Fruit fly (Drosophila melanogaster) whole organism, adult: ENCODE measurements around the gene Nepl19.

Source experiments
- CG11617 ChIP-seq: fragments of 200-800 bp; sonication (Bioruptor generic); optimal IDR thresholded peaks from 2 replicates; lab custom pipeline; 2017; ENCODE audit warnings: mild to moderate bottlenecking, missing biosample characterization, missing genetic modification reagents, missing genetic modification characterization
- CG12768 ChIP-seq: fragments of 200-800 bp; sonication (Bioruptor generic); optimal IDR thresholded peaks from 2 replicates; lab custom pipeline; 2017; ENCODE audit warnings: missing biosample characterization, missing genetic modification characterization, mild to moderate bottlenecking, moderate library complexity, missing genetic modification reagents
- CG14711 ChIP-seq: fragments of 200-800 bp; sonication (Bioruptor generic); optimal IDR thresholded peaks from 2 replicates; lab custom pipeline; 2018; ENCODE audit warnings: missing biosample characterization, mild to moderate bottlenecking, missing genetic modification characterization, moderate library complexity
- CG1620 ChIP-seq: fragments of 200-800 bp; sonication (Bioruptor generic); optimal IDR thresholded peaks from 2 replicates; lab custom pipeline; 2016; ENCODE audit warnings: missing biosample characterization, missing genetic modification characterization
- CG33017 ChIP-seq: fragments of 200-800 bp; sonication (Bioruptor generic); optimal IDR thresholded peaks from 2 replicates; lab custom pipeline; 2018; ENCODE audit warnings: missing biosample characterization, mild to moderate bottlenecking, missing genetic modification characterization, moderate library complexity
- CG5204 ChIP-seq: fragments of 200-800 bp; sonication (Bioruptor generic); optimal IDR thresholded peaks from 2 replicates; lab custom pipeline; 2016; ENCODE audit warnings: missing biosample characterization, missing genetic modification characterization
- CG7045 ChIP-seq: fragments of 200-800 bp; sonication (Bioruptor generic); optimal IDR thresholded peaks from 2 replicates; lab custom pipeline; 2017; ENCODE audit warnings: missing biosample characterization, mild to moderate bottlenecking, missing genetic modification characterization
- CG7101 ChIP-seq: fragments of 200-800 bp; sonication (Bioruptor generic); optimal IDR thresholded peaks from 2 replicates; lab custom pipeline; 2018; ENCODE audit warnings: missing biosample characterization, mild to moderate bottlenecking, missing genetic modification characterization, moderate library complexity
- Clk ChIP-seq: fragments of 200-800 bp; sonication (Bioruptor generic); optimal IDR thresholded peaks from 2 replicates; lab custom pipeline; 2017; ENCODE audit warnings: missing biosample characterization, missing genetic modification characterization
- Crg-1 ChIP-seq: fragments of 200-800 bp; sonication (Bioruptor generic); optimal IDR thresholded peaks from 2 replicates; lab custom pipeline; 2016; ENCODE audit warnings: missing biosample characterization, missing genetic modification characterization
- Hr96 ChIP-seq: fragments of 200-800 bp; sonication (Bioruptor generic); optimal IDR thresholded peaks from 2 replicates; lab custom pipeline; 2016; ENCODE audit warnings: missing biosample characterization, missing genetic modification characterization
- Mnt ChIP-seq: fragments of 200-800 bp; sonication (Bioruptor generic); optimal IDR thresholded peaks from 2 replicates; lab custom pipeline; 2016; ENCODE audit warnings: missing biosample characterization, mild to moderate bottlenecking, missing genetic modification characterization
- bab1 ChIP-seq: fragments of 200-800 bp; sonication (Bioruptor generic); optimal IDR thresholded peaks from 3 replicates; lab custom pipeline; 2019; ENCODE audit warnings: missing biosample characterization, mild to moderate bottlenecking, missing genetic modification characterization, moderate library complexity
- cic ChIP-seq: fragments of 200-800 bp; sonication (Bioruptor generic); optimal IDR thresholded peaks from 2 replicates; lab custom pipeline; 2017; ENCODE audit warnings: missing biosample characterization, mild to moderate bottlenecking, missing genetic modification characterization, moderate library complexity
- cnc ChIP-seq, 2 experiments: fragments of >200 bp; optimal IDR thresholded peaks; 2 replicates each; lab custom pipeline; 2017
- kay ChIP-seq: fragments of 200-800 bp; sonication (Bioruptor generic); peaks from one replicate; lab custom pipeline; 2016; ENCODE audit warnings: missing biosample characterization, missing genetic modification characterization, borderline replicate concordance
- ovo ChIP-seq: fragments of 200-800 bp; sonication (Bioruptor generic); optimal IDR thresholded peaks from 2 replicates; lab custom pipeline; 2016; ENCODE audit warnings: missing biosample characterization, missing genetic modification characterization
- pad ChIP-seq: fragments of 200-800 bp; sonication (Bioruptor generic); optimal IDR thresholded peaks from 3 replicates; lab custom pipeline; 2017; ENCODE audit warnings: missing biosample characterization, missing genetic modification characterization, mild to moderate bottlenecking, moderate library complexity, missing genetic modification reagents
- tj ChIP-seq: fragments of 200-800 bp; sonication (Bioruptor generic); optimal IDR thresholded peaks from 3 replicates; lab custom pipeline; 2017; ENCODE audit warnings: missing biosample characterization, mild to moderate bottlenecking, missing genetic modification characterization, moderate library complexity
- toe ChIP-seq: fragments of 200-800 bp; sonication (Bioruptor generic); optimal IDR thresholded peaks from 2 replicates; lab custom pipeline; 2016; ENCODE audit warnings: missing biosample characterization, missing genetic modification characterization

Gene Nepl19

DNA sequence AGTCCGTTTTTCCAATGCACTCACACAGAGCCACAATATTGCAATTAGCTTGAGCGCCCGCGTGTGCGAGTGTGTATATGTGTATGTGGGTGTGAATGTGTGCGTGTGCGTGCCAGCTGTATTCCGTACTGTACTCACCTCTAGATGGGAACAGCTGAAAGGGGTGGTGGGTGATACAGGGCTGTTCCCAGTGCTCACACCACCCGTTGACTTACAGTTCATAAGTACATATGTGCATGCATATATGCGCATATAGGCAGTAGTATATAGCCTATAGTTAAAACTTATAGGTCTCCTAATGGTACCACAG is 9.5 kb upstream of the Nepl19 start:
- peak; percentile 82 for TF ChIP-seq CG12768 (GFP tag; lab: Kevin White, UChicago)
- peak; percentile 72 for TF ChIP-seq Mnt (GFP tag; lab: Kevin White, UChicago)
- peak; percentile 81 for TF ChIP-seq pad (GFP tag; lab: Kevin White, UChicago)
- peak; percentile 79 for TF ChIP-seq cic (GFP tag; lab: Kevin White, UChicago)
- no peak for TF ChIP-seq CG14711 (tag; lab: Kevin White, UChicago)
- TF ChIP-seq toe, result peak; percentile 39
- TF ChIP-seq kay, result no peak
- no peak for TF ChIP-seq CG11617 (GFP tag; lab: Kevin White, UChicago)
- TF ChIP-seq Hr96 (GFP tag; lab: Kevin White, UChicago), result peak; percentile 27
- no peak for TF ChIP-seq CG33017 (tag; lab: Kevin White, UChicago)
- no peak for TF ChIP-seq Crg-1 (GFP tag; lab: Kevin White, UChicago)

DNA sequence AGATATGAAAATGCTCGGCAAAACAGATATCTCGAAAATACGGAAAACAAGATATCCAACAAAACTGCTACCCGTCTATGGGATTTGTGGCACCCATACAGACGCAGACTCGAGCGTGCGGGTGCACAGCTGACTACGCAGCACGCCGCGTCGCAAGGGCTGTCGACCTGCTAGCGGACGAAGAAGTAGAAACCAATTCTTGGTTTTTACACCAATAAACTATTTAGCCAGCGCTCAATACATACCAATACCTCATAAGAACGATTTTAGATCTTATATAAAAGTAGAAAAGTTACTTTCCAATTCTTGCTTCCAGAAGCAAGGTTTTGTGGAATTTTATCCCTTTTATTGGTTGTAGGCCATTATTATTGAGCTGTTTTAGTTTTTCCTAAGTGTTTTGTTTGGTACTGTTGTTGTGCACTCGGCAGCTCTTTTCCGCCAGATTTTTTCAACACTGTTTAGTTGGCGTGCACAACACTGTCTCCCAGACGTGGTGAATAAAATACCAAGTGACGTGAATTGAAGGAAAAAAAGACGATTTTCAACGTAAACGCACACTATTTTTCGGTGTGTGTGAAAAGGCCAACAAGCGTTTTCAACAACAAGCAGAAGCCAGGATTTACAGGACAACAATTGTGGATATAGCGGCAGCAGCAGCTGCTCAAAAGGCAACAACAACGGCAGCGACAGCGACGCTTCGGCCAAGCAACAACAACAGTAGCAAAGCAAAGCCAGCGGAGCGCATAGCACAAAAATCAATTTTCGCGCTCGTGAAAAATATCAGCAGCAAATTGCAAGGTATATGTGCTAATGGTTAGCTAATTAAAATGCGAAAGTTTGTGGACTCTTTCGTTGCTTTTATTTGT is 8.9 kb upstream of the Nepl19 start:
- TF ChIP-seq kay, result no peak
- peak; percentile 85 for TF ChIP-seq CG7101 (tag; lab: Kevin White, UChicago)
- peak; percentile 54 for TF ChIP-seq ovo
- no peak for TF ChIP-seq cnc (optimal IDR thresholded peaks at IDR 0.05; lab: Kevin White, UChicago)
- peak; percentile 65 for TF ChIP-seq CG11617 (GFP tag; lab: Kevin White, UChicago)
- peak; percentile 89 for TF ChIP-seq Crg-1 (GFP tag; lab: Kevin White, UChicago)
- peak; percentile 89 for TF ChIP-seq toe
- TF ChIP-seq bab1 (GFP tag; lab: Kevin White, UChicago), result peak; percentile 82
- TF ChIP-seq CG5204 (GFP tag; lab: Kevin White, UChicago), result peak; percentile 86
- TF ChIP-seq pad (GFP tag; lab: Kevin White, UChicago), result peak; percentile 67
- TF ChIP-seq cic (GFP tag; lab: Kevin White, UChicago), result peak; percentile 40
- peak; percentile 92 for TF ChIP-seq CG1620 (GFP tag; lab: Kevin White, UChicago)
- TF ChIP-seq tj (GFP tag; lab: Kevin White, UChicago), result peak; percentile 54
- TF ChIP-seq CG7045 (GFP tag; lab: Kevin White, UChicago), result peak; percentile 82
- peak; percentile 92 for TF ChIP-seq Hr96 (GFP tag; lab: Kevin White, UChicago)
- peak; percentile 70 for TF ChIP-seq Clk (GFP tag; lab: Kevin White, UChicago)
- peak; percentile 84 for TF ChIP-seq Mnt (GFP tag; lab: Kevin White, UChicago)
- peak; percentile 80 for TF ChIP-seq CG33017 (tag; lab: Kevin White, UChicago)
- peak; percentile 87 for TF ChIP-seq CG12768 (GFP tag; lab: Kevin White, UChicago)
- TF ChIP-seq CG14711 (tag; lab: Kevin White, UChicago), result peak; percentile 93

DNA sequence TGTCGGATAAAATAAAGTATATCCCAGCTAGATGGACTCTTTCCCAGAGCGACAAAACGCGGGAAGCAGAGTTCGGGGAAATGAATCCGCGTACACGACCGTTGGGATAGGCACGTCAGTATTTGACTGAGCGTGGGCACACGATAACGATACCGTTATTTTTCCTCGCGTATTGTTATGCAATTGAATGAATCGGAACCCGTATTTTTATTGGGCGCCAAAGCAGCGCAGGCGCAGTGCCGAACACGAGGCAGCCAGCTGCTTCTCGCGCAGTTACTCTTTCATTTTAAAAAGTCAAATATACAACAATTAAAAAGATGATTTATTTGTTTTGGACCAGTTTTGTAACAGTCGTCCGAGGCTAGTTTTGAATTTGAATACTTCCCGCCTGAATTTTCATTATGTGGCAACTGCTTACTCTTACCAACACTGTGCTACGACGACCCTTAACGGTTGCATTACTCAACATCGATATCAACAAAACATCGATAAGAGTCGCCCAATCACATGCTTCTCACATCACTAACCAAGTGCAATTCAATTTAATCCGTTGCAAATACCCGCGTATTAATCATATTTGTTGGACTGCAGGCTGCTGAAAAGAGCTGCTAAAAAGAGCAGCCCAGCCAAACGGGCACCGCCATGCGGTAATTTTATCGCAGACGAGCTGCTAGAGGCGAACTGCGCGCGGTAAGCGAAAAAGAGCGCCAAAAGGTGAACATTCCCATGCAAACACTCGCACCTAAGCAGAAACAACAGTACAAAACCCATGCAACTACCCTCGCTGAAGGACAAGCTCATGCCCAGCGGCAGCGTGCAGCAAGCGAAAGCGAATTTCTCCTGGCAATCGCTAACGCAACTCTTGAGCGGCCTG is 7.9 kb upstream of the Nepl19 start, which contains the start of the genes CG33203 and Doa:
Gene CG33203, minus strand, starts transcription at position 151 of the 874 bp plus-strand sequence.
Gene Doa, plus strand, starts transcription at position 515 of the 874 bp plus-strand sequence.
- TF ChIP-seq toe (peak; percentile 49), Mnt (GFP tag; lab: Kevin White, UChicago) (peak; percentile 51), ovo (peak; percentile 18), CG12768 (GFP tag; lab: Kevin White, UChicago) (peak; percentile 20), Clk (GFP tag; lab: Kevin White, UChicago) (no peak), CG1620 (GFP tag; lab: Kevin White, UChicago) (peak; percentile 60), cic (GFP tag; lab: Kevin White, UChicago) (no peak), CG33017 (tag; lab: Kevin White, UChicago) (no peak), cnc (optimal IDR thresholded peaks at IDR 0.05; lab: Kevin White, UChicago) (no peak), pad (GFP tag; lab: Kevin White, UChicago) (peak; percentile 45), Crg-1 (GFP tag; lab: Kevin White, UChicago) (peak; percentile 64), kay (no peak), tj (GFP tag; lab: Kevin White, UChicago) (no peak), CG5204 (GFP tag; lab: Kevin White, UChicago) (no peak), CG14711 (tag; lab: Kevin White, UChicago) (peak; percentile 74), bab1 (GFP tag; lab: Kevin White, UChicago) (peak; percentile 51), CG7101 (tag; lab: Kevin White, UChicago) (peak; percentile 62), CG11617 (GFP tag; lab: Kevin White, UChicago) (no peak), CG7045 (GFP tag; lab: Kevin White, UChicago) (no peak), Hr96 (GFP tag; lab: Kevin White, UChicago) (peak; percentile 22)

dm6 chr3R:28886813-28887212 is 6.9 kb upstream of the Nepl19 start:
- TF ChIP-seq CG5204 (GFP tag; lab: Kevin White, UChicago) (no peak), cic (GFP tag; lab: Kevin White, UChicago) (no peak), cnc (optimal IDR thresholded peaks at IDR 0.05; lab: Kevin White, UChicago) (no peak), CG33017 (tag; lab: Kevin White, UChicago) (no peak), bab1 (GFP tag; lab: Kevin White, UChicago) (no peak), kay (no peak), Clk (GFP tag; lab: Kevin White, UChicago) (no peak), Crg-1 (GFP tag; lab: Kevin White, UChicago) (no peak), CG14711 (tag; lab: Kevin White, UChicago) (no peak), CG11617 (GFP tag; lab: Kevin White, UChicago) (no peak), CG1620 (GFP tag; lab: Kevin White, UChicago) (no peak)
